Worm (Caenorhabditis elegans) whole organism, L4/young adult: ENCODE data around the gene fbxb-81.

Experiments used
- W03F9.2 ChIP-seq: fragments of 150-350 bp; optimal IDR thresholded peaks from 2 replicates; lab custom pipeline; 2014; ENCODE audit warnings: missing biosample characterization, missing genetic modification characterization
- him-1 ChIP-seq: sonication (generic microtip); optimal IDR thresholded peaks from 2 replicates; lab custom pipeline; 2016; ENCODE audit warnings: missing genotype, missing genetic modification reagents, missing genetic modification characterization, missing compliant biosample characterization

- no peak for TF ChIP-seq him-1 (tag; lab: Kevin White, UChicago)
- no peak for TF ChIP-seq W03F9.2
Observed at ce11 chrIII:130650-131049, 10.4 kb downstream of the fbxb-81 start, which contains the start of the genes nhr-280 and C29F9.2.
